Worm (Caenorhabditis elegans) whole organism, L2 larva: ENCODE data around the gene T12D8.5.

ENCODE experiments used
- ZK546.5 ChIP-seq: sonication (generic microtip); optimal IDR thresholded peaks from 2 replicates; lab custom pipeline; 2017; ENCODE audit warnings: missing biosample characterization, missing genetic modification characterization
- ama-1 ChIP-seq: fragments of 150-350 bp; optimal IDR thresholded peaks from 2 replicates; lab custom pipeline; 2018; ENCODE audit warnings: inconsistent platforms
- elt-3 ChIP-seq: sonication (generic microtip); optimal IDR thresholded peaks from 2 replicates; lab custom pipeline; 2017; ENCODE audit warnings: missing biosample characterization, missing genetic modification characterization
- nhr-11 ChIP-seq: fragments of 150-350 bp; optimal IDR thresholded peaks from 2 replicates; lab custom pipeline; 2014; ENCODE audit warnings: missing biosample characterization, missing genetic modification characterization
- nhr-21 ChIP-seq: fragments of 150-350 bp; optimal IDR thresholded peaks from 2 replicates; lab custom pipeline; 2014; ENCODE audit warnings: missing biosample characterization, missing genetic modification characterization
- nhr-25 ChIP-seq: fragments of 150-350 bp; sonication (generic microtip); optimal IDR thresholded peaks from 3 replicates; lab custom pipeline; 2014; ENCODE audit warnings: missing biosample characterization, missing genetic modification characterization

ce11 chrIII:13651414-13651813 is 24.8 kb upstream of the T12D8.5 start:
- TF ChIP-seq nhr-11 (no peak), elt-3 (tag; lab: Kevin White, UChicago) (no peak), nhr-21 (no peak), ZK546.5 (tag; lab: Kevin White, UChicago) (no peak), nhr-25 (tag; lab: Kevin White, UChicago) (no peak), ama-1 (lab: Kevin White, UChicago) (no peak)
